Fruit fly (Drosophila melanogaster): Measurements from ENCODE around the gene CG4619.
A peak's percentile ranks its signal among the peaks of the same experiment; 100 is the strongest.

The CG4619 gene

dm6 chr2L:9908468-9908967 is 30.1 kb upstream of the CG4619 start, which contains the start of gene CG13124 (continued):
- TF ChIP-seq Elba2 (GFP tag; optimal IDR thresholded peaks at IDR 0.05) (no peak), ind (GFP tag; optimal IDR thresholded peaks at IDR 0.05) (peak; percentile 0), E2f1 (GFP tag; IDR thresholded peaks at IDR 0.05) (no peak), CG31365 (tag; optimal IDR thresholded peaks at IDR 0.05) (peak; percentile 40), NfI (GFP tag; optimal IDR thresholded peaks at IDR 0.05) (peak; percentile 32), CG15514 (GFP tag; optimal IDR thresholded peaks at IDR 0.05) (peak; percentile 43), oc (tag; optimal IDR thresholded peaks at IDR 0.05) (no peak), CG42726 (GFP tag; IDR thresholded peaks at IDR 0.05; ENCODE audit: partially characterized antibody) (no peak), ttk (GFP tag; IDR thresholded peaks at IDR 0.05) (no peak), chm (GFP tag; IDR thresholded peaks at IDR 0.05) (peak; percentile 57; the same call in 1 of the 2 replicates), ro (GFP tag; IDR thresholded peaks at IDR 0.05) (no peak), emc (GFP tag; optimal IDR thresholded peaks at IDR 0.05) (no peak), HHEX (GFP tag; optimal IDR thresholded peaks at IDR 0.05) (no peak), unc-4 (GFP tag; IDR thresholded peaks at IDR 0.05; ENCODE audit: partially characterized antibody) (0 out of 2 replicates have a peak, but pooled peaks have one; percentile 29), HLHmδ (GFP tag; optimal IDR thresholded peaks at IDR 0.05) (no peak), CG11723 (GFP tag; optimal IDR thresholded peaks at IDR 0.05) (no peak), YL-1 (GFP tag; optimal IDR thresholded peaks at IDR 0.05) (no peak), CG7357 (GFP tag; IDR thresholded peaks at IDR 0.05) (no peak), pzg (GFP tag; optimal IDR thresholded peaks at IDR 0.05) (no peak), CG4404 (GFP tag; IDR thresholded peaks at IDR 0.05) (no peak), shn (GFP tag; optimal IDR thresholded peaks at IDR 0.05) (no peak), en (GFP tag; optimal IDR thresholded peaks at IDR 0.05) (no peak), pfk (GFP tag; optimal IDR thresholded peaks at IDR 0.05) (no peak), CG30403 (GFP tag; optimal IDR thresholded peaks at IDR 0.05) (no peak), Sin3A (optimal IDR thresholded peaks at IDR 0.05) (no peak), CG7372 (GFP tag; IDR thresholded peaks at IDR 0.05) (0 out of 2 replicates have a peak, but pooled peaks have one; percentile 26), Dfd (GFP tag; optimal IDR thresholded peaks at IDR 0.05) (no peak), jing (GFP tag; optimal IDR thresholded peaks at IDR 0.05) (no peak), CG8359 (GFP tag; optimal IDR thresholded peaks at IDR 0.05; ENCODE audit: borderline replicate concordance) (no peak), D19A (tag; optimal IDR thresholded peaks at IDR 0.05) (no peak), vvl (GFP tag; IDR thresholded peaks at IDR 0.05) (no peak; the same call in none of the 2 replicates), CG10366 (GFP tag; IDR thresholded peaks at IDR 0.05) (no peak), CG10959 (GFP tag; IDR thresholded peaks at IDR 0.05) (no peak), kay (GFP tag; optimal IDR thresholded peaks at IDR 0.05) (peak; percentile 43), CG17829 (tag; optimal IDR thresholded peaks at IDR 0.05) (no peak), CG16813 (GFP tag; IDR thresholded peaks at IDR 0.05; ENCODE audit: partially characterized antibody) (no peak), E2f2 (GFP tag; IDR thresholded peaks at IDR 0.05) (no peak), lbe (GFP tag; optimal IDR thresholded peaks at IDR 0.05) (no peak), tx (GFP tag; optimal IDR thresholded peaks at IDR 0.05) (no peak), ara (GFP tag; IDR thresholded peaks at IDR 0.05) (no peak), Bgb (GFP tag; IDR thresholded peaks at IDR 0.05; ENCODE audit: partially characterized antibody) (0 out of 2 replicates have a peak, but pooled peaks have one; percentile 16), CG8290 (GFP tag; optimal IDR thresholded peaks at IDR 0.05) (no peak), CG8290 (tag; optimal IDR thresholded peaks at IDR 0.05) (peak in 1 of 2 experiments; percentile 46), Hr3 (GFP tag; optimal IDR thresholded peaks at IDR 0.05) (no peak), CG31224 (GFP tag; IDR thresholded peaks at IDR 0.05) (no peak), CG10431 (GFP tag; optimal IDR thresholded peaks at IDR 0.05) (no peak), gt (GFP tag; IDR thresholded peaks at IDR 0.05) (no peak), gro (GFP tag; optimal IDR thresholded peaks at IDR 0.05) (no peak), Pdp1 (GFP tag; optimal IDR thresholded peaks at IDR 0.05) (peak in 1 of 2 experiments; percentile 60), CG12744 (GFP tag; optimal IDR thresholded peaks at IDR 0.05) (no peak), cas (GFP tag; IDR thresholded peaks at IDR 0.05) (no peak), Max (GFP tag; optimal IDR thresholded peaks at IDR 0.05) (no peak)
